Worm (Caenorhabditis elegans) whole organism, late embryonic: ENCODE measurements around the gene twk-26.

Experiments
- C08G9.2 ChIP-seq: sonication (generic microtip); optimal IDR thresholded peaks from 2 replicates; lab custom pipeline; 2016; ENCODE audit warnings: mild to moderate bottlenecking, missing genetic modification characterization, moderate library complexity, missing compliant biosample characterization
- C38D4.7 ChIP-seq: fragments of 200-800 bp; sonication (Bioruptor generic); optimal IDR thresholded peaks from 2 replicates; lab custom pipeline; 2018; ENCODE audit warnings: mild to moderate bottlenecking, missing genetic modification characterization, moderate library complexity, missing compliant biosample characterization
- F13H6.1 ChIP-seq: sonication (generic microtip); optimal IDR thresholded peaks from 2 replicates; lab custom pipeline; 2016; ENCODE audit warnings: missing genetic modification characterization, missing compliant biosample characterization
- K09A11.1 ChIP-seq: sonication (generic microtip); optimal IDR thresholded peaks from 2 replicates; lab custom pipeline; 2017; ENCODE audit warnings: antibody characterized with exemption, mild to moderate bottlenecking, missing genetic modification characterization, missing compliant biosample characterization; ENCODE audit not compliant: insufficient read depth
- T23F11.4 ChIP-seq: fragments of 200-800 bp; sonication (Bioruptor generic); optimal IDR thresholded peaks from 2 replicates; lab custom pipeline; 2018; ENCODE audit warnings: mild to moderate bottlenecking, missing genetic modification characterization, missing compliant biosample characterization
- Y22D7AL.16 ChIP-seq: sonication (generic microtip); optimal IDR thresholded peaks from 2 replicates; lab custom pipeline; 2016; ENCODE audit warnings: missing genetic modification characterization, missing compliant biosample characterization
- ahr-1 ChIP-seq: sonication (generic microtip); optimal IDR thresholded peaks from 2 replicates; lab custom pipeline; 2016; ENCODE audit warnings: missing genetic modification characterization, missing compliant biosample characterization
- ceh-14 ChIP-seq: sonication (generic microtip); optimal IDR thresholded peaks from 2 replicates; lab custom pipeline; 2016; ENCODE audit warnings: missing genotype, missing genetic modification characterization, missing compliant biosample characterization
- ceh-18 ChIP-seq: sonication (generic microtip); optimal IDR thresholded peaks from 2 replicates; lab custom pipeline; 2016; ENCODE audit warnings: missing genetic modification characterization, missing compliant biosample characterization
- ceh-19 ChIP-seq: fragments of 200-800 bp; sonication (Bioruptor generic); optimal IDR thresholded peaks from 2 replicates; lab custom pipeline; 2018; ENCODE audit warnings: mild to moderate bottlenecking, missing genetic modification characterization, missing compliant biosample characterization
- ceh-24 ChIP-seq: sonication (generic microtip); optimal IDR thresholded peaks from 2 replicates; lab custom pipeline; 2016; ENCODE audit warnings: mild to moderate bottlenecking, missing genetic modification characterization, missing compliant biosample characterization
- ceh-31 ChIP-seq: sonication (generic microtip); optimal IDR thresholded peaks from 2 replicates; lab custom pipeline; 2016; ENCODE audit warnings: missing genetic modification characterization, missing compliant biosample characterization
- ceh-34 ChIP-seq: sonication (generic microtip); optimal IDR thresholded peaks from 2 replicates; lab custom pipeline; 2016; ENCODE audit warnings: mild to moderate bottlenecking, missing genetic modification characterization, missing compliant biosample characterization
- ceh-45 ChIP-seq: fragments of 200-800 bp; sonication (Bioruptor generic); IDR thresholded peaks from 2 replicates; pipeline ENCODE4 v1.3.6; 2022; ENCODE audit warnings: missing genetic modification reagents, missing genetic modification characterization, missing compliant biosample characterization
- ceh-6 ChIP-seq: fragments of 200-800 bp; sonication (Bioruptor generic); optimal IDR thresholded peaks from 2 replicates; lab custom pipeline; 2018; ENCODE audit warnings: mild to moderate bottlenecking, missing genetic modification characterization, missing compliant biosample characterization
- ceh-9 ChIP-seq: sonication (generic microtip); optimal IDR thresholded peaks from 2 replicates; lab custom pipeline; 2016; ENCODE audit warnings: mild to moderate bottlenecking, missing genetic modification characterization, inconsistent platforms, missing compliant biosample characterization
- dmd-4 ChIP-seq: sonication (generic microtip); optimal IDR thresholded peaks from 2 replicates; lab custom pipeline; 2016; ENCODE audit warnings: borderline replicate concordance, missing genetic modification characterization, missing compliant biosample characterization
- dve-1 ChIP-seq: sonication (generic microtip); optimal IDR thresholded peaks from 2 replicates; lab custom pipeline; 2017; ENCODE audit warnings: antibody characterized with exemption, mild to moderate bottlenecking, missing genetic modification characterization, missing compliant biosample characterization
- elt-2 ChIP-seq: sonication (generic microtip); optimal IDR thresholded peaks from 2 replicates; lab custom pipeline; 2016; ENCODE audit warnings: missing genetic modification reagents, missing genetic modification characterization, missing compliant biosample characterization
- elt-4 ChIP-seq: sonication (generic microtip); optimal IDR thresholded peaks from 2 replicates; lab custom pipeline; 2016; ENCODE audit warnings: missing genetic modification characterization, missing compliant biosample characterization
- ets-4 ChIP-seq: sonication (generic microtip); optimal IDR thresholded peaks from 2 replicates; lab custom pipeline; 2016; ENCODE audit warnings: missing genetic modification characterization, missing compliant biosample characterization
- fax-1 ChIP-seq: sonication (generic microtip); optimal IDR thresholded peaks from 2 replicates; lab custom pipeline; 2016; ENCODE audit warnings: missing genotype, missing genetic modification characterization, missing compliant biosample characterization
- fkh-10 ChIP-seq: fragments of 150-350 bp; optimal IDR thresholded peaks from 2 replicates; lab custom pipeline; 2014; ENCODE audit warnings: missing biosample characterization, missing genetic modification reagents, missing genetic modification characterization
- gmeb-2 ChIP-seq: sonication (generic microtip); optimal IDR thresholded peaks from 2 replicates; lab custom pipeline; 2016; ENCODE audit warnings: missing genetic modification characterization, inconsistent platforms, missing compliant biosample characterization
- hlh-13 ChIP-seq: fragments of 200-800 bp; sonication (Bioruptor generic); optimal IDR thresholded peaks from 2 replicates; lab custom pipeline; 2018; ENCODE audit warnings: mild to moderate bottlenecking, missing genetic modification characterization, missing compliant biosample characterization
- hlh-15 ChIP-seq: sonication (generic microtip); optimal IDR thresholded peaks from 2 replicates; lab custom pipeline; 2016; ENCODE audit warnings: missing genetic modification characterization, missing compliant biosample characterization
- hlh-6 ChIP-seq: sonication (generic microtip); optimal IDR thresholded peaks from 2 replicates; lab custom pipeline; 2016; ENCODE audit warnings: missing genotype, missing genetic modification characterization, missing compliant biosample characterization
- hlh-8 ChIP-seq: sonication (generic microtip); optimal IDR thresholded peaks from 2 replicates; lab custom pipeline; 2016; ENCODE audit warnings: missing genotype, missing genetic modification characterization, missing compliant biosample characterization
- mec-3 ChIP-seq: sonication (generic microtip); optimal IDR thresholded peaks from 2 replicates; lab custom pipeline; 2016; ENCODE audit warnings: borderline replicate concordance, missing genetic modification characterization, missing compliant biosample characterization
- nfya-1 ChIP-seq: sonication (generic microtip); optimal IDR thresholded peaks from 2 replicates; lab custom pipeline; 2017; ENCODE audit warnings: missing genetic modification characterization, mild to moderate bottlenecking, missing compliant biosample characterization, antibody characterized with exemption, moderate library complexity
- nhr-11 ChIP-seq: fragments of 150-350 bp; optimal IDR thresholded peaks from 2 replicates; lab custom pipeline; 2014; ENCODE audit warnings: missing biosample characterization, missing genetic modification characterization
- nhr-232 ChIP-seq: sonication (generic microtip); optimal IDR thresholded peaks from 2 replicates; lab custom pipeline; 2016; ENCODE audit warnings: missing genetic modification characterization, missing compliant biosample characterization
- npax-4 ChIP-seq: sonication (generic microtip); optimal IDR thresholded peaks from 2 replicates; lab custom pipeline; 2016; ENCODE audit warnings: missing genetic modification characterization, missing compliant biosample characterization
- pag-3 ChIP-seq: sonication (generic microtip); optimal IDR thresholded peaks from 2 replicates; lab custom pipeline; 2016; ENCODE audit warnings: missing compliant biosample characterization, missing genetic modification characterization, borderline replicate concordance
- pax-1 ChIP-seq: fragments of 150-350 bp; optimal IDR thresholded peaks from 2 replicates; lab custom pipeline; 2014; ENCODE audit warnings: missing biosample characterization, missing genetic modification characterization
- pha-2 ChIP-seq: sonication (generic microtip); optimal IDR thresholded peaks from 2 replicates; lab custom pipeline; 2017; ENCODE audit warnings: mild to moderate bottlenecking, missing genetic modification characterization, missing compliant biosample characterization
- pha-4 ChIP-seq: fragments of 150-350 bp; optimal IDR thresholded peaks from 2 replicates; lab custom pipeline; 2018; ENCODE audit warnings: missing biosample characterization, missing genetic modification reagents, missing genetic modification characterization
- pros-1 ChIP-seq: fragments of 150-350 bp; optimal IDR thresholded peaks from 2 replicates; lab custom pipeline; 2014; ENCODE audit warnings: missing biosample characterization, missing genetic modification reagents, missing genetic modification characterization
- ref-2 ChIP-seq: sonication (generic microtip); optimal IDR thresholded peaks from 2 replicates; lab custom pipeline; 2016; ENCODE audit warnings: missing genetic modification characterization, missing compliant biosample characterization
- syd-9 ChIP-seq: sonication (generic microtip); optimal IDR thresholded peaks from 2 replicates; lab custom pipeline; 2016; ENCODE audit warnings: mild to moderate bottlenecking, missing genetic modification characterization, moderate library complexity, missing compliant biosample characterization
- tbx-7 ChIP-seq: sonication (generic microtip); optimal IDR thresholded peaks from 2 replicates; lab custom pipeline; 2016; ENCODE audit warnings: missing genotype, missing genetic modification characterization, missing compliant biosample characterization
- ttx-3 ChIP-seq: sonication (generic microtip); optimal IDR thresholded peaks from 2 replicates; lab custom pipeline; 2016; ENCODE audit warnings: missing genetic modification reagents, missing genetic modification characterization, missing compliant biosample characterization
- unc-86 ChIP-seq: sonication (generic microtip); optimal IDR thresholded peaks from 2 replicates; lab custom pipeline; 2016; ENCODE audit warnings: missing genetic modification characterization, missing compliant biosample characterization
- zip-5 ChIP-seq: sonication (generic microtip); optimal IDR thresholded peaks from 2 replicates; lab custom pipeline; 2016; ENCODE audit warnings: missing genetic modification characterization, missing compliant biosample characterization
- ztf-16 ChIP-seq: sonication (generic microtip); optimal IDR thresholded peaks from 2 replicates; lab custom pipeline; 2017; ENCODE audit warnings: missing genetic modification characterization, missing compliant biosample characterization

The twk-26 gene

ce11 chrX:3035972-3036379 is 18.6 kb downstream of the twk-26 start (continued):
- TF ChIP-seq hlh-13 (GFP tag; lab: Kevin White, UChicago) (peak; percentile 93), nfya-1 (tag; lab: Kevin White, UChicago) (peak; percentile 86), T23F11.4 (GFP tag; lab: Kevin White, UChicago) (peak; percentile 95), hlh-8 (tag; lab: Kevin White, UChicago) (peak; percentile 93), ceh-6 (peak; percentile 89), ceh-14 (tag; lab: Kevin White, UChicago) (peak; percentile 96), ceh-9 (tag; lab: Kevin White, UChicago) (peak; percentile 97), Y22D7AL.16 (tag; lab: Kevin White, UChicago) (peak; percentile 94), ceh-34 (tag; lab: Kevin White, UChicago) (peak; percentile 94), unc-86 (tag; lab: Kevin White, UChicago) (peak; percentile 95), C08G9.2 (tag; lab: Kevin White, UChicago) (peak; percentile 91), fkh-10 (GFP tag; lab: Kevin White, UChicago) (peak; percentile 82), gmeb-2 (peak; percentile 96), ceh-31 (tag; lab: Kevin White, UChicago) (peak; percentile 86), elt-4 (tag; lab: Kevin White, UChicago) (no peak), fax-1 (tag; lab: Kevin White, UChicago) (peak; percentile 91), dmd-4 (tag; lab: Kevin White, UChicago) (peak; percentile 94), syd-9 (peak; percentile 95), hlh-6 (tag; lab: Kevin White, UChicago) (peak; percentile 96), zip-5 (peak; percentile 83), pax-1 (peak; percentile 60), nhr-11 (tag; lab: Kevin White, UChicago) (no peak), elt-2 (tag; lab: Kevin White, UChicago) (peak; percentile 95), pha-4 (tag; lab: Kevin White, UChicago) (no peak), ets-4 (tag; lab: Kevin White, UChicago) (peak; percentile 82), nhr-232 (tag; lab: Kevin White, UChicago) (peak; percentile 90), K09A11.1 (tag; lab: Kevin White, UChicago) (peak; percentile 86), mec-3 (tag; lab: Kevin White, UChicago) (peak; percentile 82), pha-2 (peak; percentile 92), pag-3 (tag; lab: Kevin White, UChicago) (peak; percentile 64), ceh-24 (tag; lab: Kevin White, UChicago) (peak; percentile 94), hlh-15 (tag; lab: Kevin White, UChicago) (peak; percentile 95), ahr-1 (tag; lab: Kevin White, UChicago) (peak; percentile 83), npax-4 (peak; percentile 93), ceh-18 (peak; percentile 90), dve-1 (tag; lab: Kevin White, UChicago) (peak; percentile 98), ceh-45 (GFP tag; lab: Robert Waterston, UW) (peak; percentile 95), F13H6.1 (tag; lab: Kevin White, UChicago) (peak; percentile 92), tbx-7 (tag; lab: Kevin White, UChicago) (peak; percentile 37), ttx-3 (tag; lab: Kevin White, UChicago) (peak; percentile 95), ceh-19 (GFP tag; lab: Kevin White, UChicago) (peak; percentile 97), C38D4.7 (peak; percentile 93), ref-2 (peak; percentile 94), ztf-16 (peak; percentile 94), pros-1 (tag; lab: Kevin White, UChicago) (no peak)
